Fruit fly (Drosophila melanogaster): ENCODE results near the gene CG5078.

Gene CG5078

DNA sequence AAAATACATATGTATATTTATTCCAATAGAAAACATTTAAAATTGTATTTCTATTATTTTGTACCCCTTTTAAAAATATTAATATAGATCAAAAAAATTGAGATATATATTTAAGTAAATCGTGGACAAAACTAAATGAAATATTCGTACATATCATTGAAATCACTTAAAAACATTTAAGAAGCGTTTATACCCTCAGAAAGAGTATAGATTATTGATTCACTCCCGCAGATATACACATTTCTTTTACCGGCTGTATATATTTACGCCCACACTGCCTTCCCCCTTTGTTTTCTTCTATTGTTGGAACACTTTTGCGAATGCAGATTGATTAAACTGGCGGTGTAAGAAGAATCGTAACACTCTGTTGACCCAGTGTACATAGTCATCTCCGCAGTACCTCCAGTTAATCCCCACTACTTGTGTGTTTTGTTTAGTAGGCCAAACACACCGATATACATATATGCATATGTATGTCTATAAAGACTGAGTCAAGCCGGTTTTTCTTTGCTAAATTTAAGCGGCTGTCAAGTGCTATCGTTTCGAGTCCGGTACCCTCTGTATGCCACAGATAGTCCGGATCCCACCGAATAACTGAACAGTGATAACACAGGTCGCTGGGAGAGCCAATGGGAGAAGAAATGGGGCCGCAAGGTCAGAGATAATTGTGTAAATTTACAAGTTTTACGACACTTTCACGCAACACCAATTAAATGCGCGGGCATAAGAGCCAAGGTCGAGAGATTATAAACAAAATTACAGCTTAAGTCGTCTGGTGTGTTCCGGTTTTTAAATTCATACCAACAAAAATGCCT lies 34.1 kb upstream of the CG5078 start (continued):
- peak; percentile 3 for TF ChIP-seq bigmax (GFP tag; optimal IDR thresholded peaks at IDR 0.05)
- TF ChIP-seq TFAM (GFP tag; optimal IDR thresholded peaks at IDR 0.05): peak; percentile 54
- TF ChIP-seq bbx (GFP tag; IDR thresholded peaks at IDR 0.05; ENCODE audit: partially characterized antibody): no peak
- TF ChIP-seq ham (GFP tag; IDR thresholded peaks at IDR 0.05): no peak
- no peak for TF ChIP-seq salm (tag; optimal IDR thresholded peaks at IDR 0.05)
- no peak for TF ChIP-seq hb (GFP tag; IDR thresholded peaks at IDR 0.05; ENCODE audit: partially characterized antibody)
- TF ChIP-seq gfzf (GFP tag; optimal IDR thresholded peaks at IDR 0.05): no peak

DNA sequence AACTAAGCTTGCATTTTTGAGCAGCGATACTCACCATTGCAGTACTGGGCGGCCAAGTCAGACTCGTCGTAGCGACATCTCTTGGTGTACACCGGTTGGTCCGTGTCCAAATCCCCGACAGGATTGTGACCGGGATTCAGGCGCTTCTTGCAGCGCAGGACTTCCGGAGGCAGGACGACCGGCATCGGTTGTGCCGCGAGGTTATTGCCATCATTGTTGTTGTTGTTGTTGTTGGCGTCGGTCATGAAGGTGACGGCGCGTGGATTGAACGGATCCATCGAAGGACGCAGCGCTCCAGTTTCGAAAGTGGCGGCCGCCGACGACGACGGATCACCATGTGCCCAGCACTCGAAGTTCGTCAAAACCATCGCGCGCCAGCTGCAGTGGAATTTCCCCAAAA lies 33.2 kb upstream of the CG5078 start:
- TF ChIP-seq CG4360 (GFP tag; IDR thresholded peaks at IDR 0.05) (peak; percentile 85), lov (optimal IDR thresholded peaks at IDR 0.05) (no peak), lov (GFP tag; IDR thresholded peaks at IDR 0.05) (0 out of 3 replicates have a peak, but pooled peaks have one; percentile 50), CG11093 (GFP tag; IDR thresholded peaks at IDR 0.05) (no peak), Med (GFP tag) (peak; percentile 68), ro (GFP tag; IDR thresholded peaks at IDR 0.05) (no peak), da (GFP tag; optimal IDR thresholded peaks at IDR 0.05) (peak; percentile 21)

DNA sequence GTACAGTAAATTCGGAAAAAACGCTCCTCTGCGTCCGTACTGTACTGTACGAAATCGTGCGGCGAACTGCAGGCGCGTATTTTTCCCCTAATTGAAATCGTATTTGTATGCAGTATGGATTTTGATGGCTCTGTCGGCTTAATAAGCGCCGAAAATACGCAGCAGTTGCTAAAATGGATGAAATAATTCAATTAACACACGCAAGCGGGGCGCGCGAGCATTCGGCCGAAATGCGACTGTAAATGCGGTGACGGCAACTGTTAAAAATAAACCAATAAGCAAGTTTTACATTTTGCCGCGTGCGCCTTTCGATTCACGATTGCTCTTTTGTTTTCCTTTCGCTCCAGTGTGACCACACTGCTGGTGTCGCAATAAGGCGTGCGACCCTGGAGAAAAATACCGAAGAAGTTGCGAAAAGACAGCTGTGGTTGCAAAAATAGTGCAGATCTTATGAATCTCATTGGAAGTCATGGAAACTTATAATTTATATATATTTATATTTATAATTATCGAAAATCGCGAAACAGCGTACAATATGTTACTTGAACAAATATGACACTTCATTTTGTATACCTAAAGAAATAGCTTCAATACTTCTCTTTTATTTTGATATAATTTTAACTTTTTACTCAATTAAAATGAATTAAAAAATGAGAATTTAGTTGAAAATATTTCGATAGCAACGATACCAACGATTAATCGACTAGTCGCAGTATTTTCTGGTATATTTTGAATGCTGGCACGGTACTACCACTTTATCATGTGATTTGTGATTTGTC lies 32.6 kb upstream of the CG5078 start, which contains the start of the genes CG32428 and CG5969:
CG32428 (minus strand) TSS at position 703 of the 779 bp plus-strand sequence.
CG5969 (plus strand) TSS at position 763 of the 779 bp plus-strand sequence.
- TF ChIP-seq prd (optimal IDR thresholded peaks at IDR 0.05) (no peak), prd (GFP tag; IDR thresholded peaks at IDR 0.05) (peak; percentile 65), H15 (GFP tag; IDR thresholded peaks at IDR 0.05) (peak; percentile 50; the same call in 2 of the 3 replicates), Abd-B (GFP tag; optimal IDR thresholded peaks at IDR 0.05) (peak; percentile 65), kay (GFP tag; optimal IDR thresholded peaks at IDR 0.05) (peak; percentile 1), CG5245 (GFP tag; optimal IDR thresholded peaks at IDR 0.05) (no peak), CG15269 (tag; optimal IDR thresholded peaks at IDR 0.05) (peak; percentile 70), Awh (GFP tag; IDR thresholded peaks at IDR 0.05) (no peak), sr (GFP tag; IDR thresholded peaks at IDR 0.05) (no peak), CG34376 (GFP tag; optimal IDR thresholded peaks at IDR 0.05) (peak; percentile 26), knrl (GFP tag; IDR thresholded peaks at IDR 0.05; ENCODE audit: partially characterized antibody) (no peak), D (optimal IDR thresholded peaks at IDR 0.05) (peak; percentile 73), D (GFP tag; optimal IDR thresholded peaks at IDR 0.05) (no peak), da (GFP tag; optimal IDR thresholded peaks at IDR 0.05) (no peak), chinmo (GFP tag; IDR thresholded peaks at IDR 0.05; ENCODE audit: partially characterized antibody) (peak; percentile 64; the same call in 1 of the 4 replicates), pfk (GFP tag; optimal IDR thresholded peaks at IDR 0.05) (no peak), CG6654 (GFP tag; optimal IDR thresholded peaks at IDR 0.05) (peak; percentile 4), bcd (GFP tag; optimal IDR thresholded peaks at IDR 0.05) (peak; percentile 56), tgo (GFP tag; IDR thresholded peaks at IDR 0.05) (peak; percentile 60), dysf (GFP tag; IDR thresholded peaks at IDR 0.05) (peak; percentile 67), CG4820 (GFP tag; optimal IDR thresholded peaks at IDR 0.05) (no peak), sqz (GFP tag; optimal IDR thresholded peaks at IDR 0.05) (peak; percentile 15), HLH4C (GFP tag; IDR thresholded peaks at IDR 0.05; ENCODE audit: partially characterized antibody) (0 out of 3 replicates have a peak, but pooled peaks have one; percentile 8), slou (GFP tag; optimal IDR thresholded peaks at IDR 0.05) (peak; percentile 32), MBD-R2 (GFP tag; IDR thresholded peaks at IDR 0.05) (no peak; the same call in 1 of the 2 replicates), so (GFP tag; IDR thresholded peaks at IDR 0.05) (no peak), CG13296 (GFP tag; optimal IDR thresholded peaks at IDR 0.05) (peak; percentile 44), mam (GFP tag; optimal IDR thresholded peaks at IDR 0.05) (peak; percentile 43), Blimp-1 (GFP tag; optimal IDR thresholded peaks at IDR 0.05) (peak; percentile 26), CG32532 (GFP tag; IDR thresholded peaks at IDR 0.05) (peak; percentile 84), Opbp (GFP tag; IDR thresholded peaks at IDR 0.05; ENCODE audit: partially characterized antibody) (0 out of 3 replicates have a peak, but pooled peaks have one; percentile 5), CG3407 (GFP tag; optimal IDR thresholded peaks at IDR 0.05) (no peak)
